Fruit fly (Drosophila melanogaster): ENCODE measurements around the gene Ref2.

Gene Ref2

dm6 chr2L:12612991-12613390 lies 33.2 kb downstream of the Ref2 start:
- no peak for TF ChIP-seq lola (GFP tag; optimal IDR thresholded peaks at IDR 0.05)
- TF ChIP-seq sv (GFP tag; optimal IDR thresholded peaks at IDR 0.05) = no peak
- TF ChIP-seq sage (GFP tag; optimal IDR thresholded peaks at IDR 0.05) = no peak
- no peak for TF ChIP-seq h (GFP tag; optimal IDR thresholded peaks at IDR 0.05)

- TF ChIP-seq Hr78 (GFP tag; optimal IDR thresholded peaks at IDR 0.05) = no peak
- no peak for TF ChIP-seq tai (GFP tag; optimal IDR thresholded peaks at IDR 0.05)
- TF ChIP-seq brk (GFP tag; optimal IDR thresholded peaks at IDR 0.05) = no peak
- TF ChIP-seq HLH106 (tag; optimal IDR thresholded peaks at IDR 0.05) = no peak
- no peak for TF ChIP-seq dmrt93B (GFP tag; optimal IDR thresholded peaks at IDR 0.05)
- TF ChIP-seq Jra (GFP tag; optimal IDR thresholded peaks at IDR 0.05) = no peak
- no peak for TF ChIP-seq GATAd (GFP tag; optimal IDR thresholded peaks at IDR 0.05)
- no peak for TF ChIP-seq dl (GFP tag; optimal IDR thresholded peaks at IDR 0.05; ENCODE audit: insufficient read depth in 1 of 2, partially characterized antibody in 2 of 2)
- no peak for TF ChIP-seq OdsH (GFP tag; optimal IDR thresholded peaks at IDR 0.05)
- TF ChIP-seq dsf (GFP tag; optimal IDR thresholded peaks at IDR 0.05; ENCODE audit: borderline replicate concordance) = no peak
- TF ChIP-seq Hr83 (GFP tag; optimal IDR thresholded peaks at IDR 0.05; ENCODE audit: poor library complexity, severe bottlenecking) = no peak
- no peak for TF ChIP-seq Vsx2 (GFP tag; optimal IDR thresholded peaks at IDR 0.05; ENCODE audit: partially characterized antibody)
- TF ChIP-seq br (GFP tag; optimal IDR thresholded peaks at IDR 0.05) = no peak
Observed at dm6 chr2L:12611690-12612089, 34.5 kb downstream of the Ref2 start.

- TF ChIP-seq fru (GFP tag; optimal IDR thresholded peaks at IDR 0.05) (no peak), woc (GFP tag; optimal IDR thresholded peaks at IDR 0.05) (no peak), Hr83 (GFP tag; optimal IDR thresholded peaks at IDR 0.05; ENCODE audit: poor library complexity, severe bottlenecking) (no peak), GATAd (GFP tag; optimal IDR thresholded peaks at IDR 0.05) (no peak), Dif (GFP tag; optimal IDR thresholded peaks at IDR 0.05; ENCODE audit: partially characterized antibody) (no peak), Abd-B (GFP tag; optimal IDR thresholded peaks at IDR 0.05) (no peak), br (GFP tag; optimal IDR thresholded peaks at IDR 0.05) (no peak), dl (GFP tag; optimal IDR thresholded peaks at IDR 0.05; ENCODE audit: insufficient read depth in 1 of 2, partially characterized antibody in 2 of 2) (no peak)
Observed at dm6 chr2L:12609855-12610436, 36.2 kb downstream of the Ref2 start.

- TF ChIP-seq HLH106 (tag; optimal IDR thresholded peaks at IDR 0.05) = no peak
- TF ChIP-seq Hr83 (GFP tag; optimal IDR thresholded peaks at IDR 0.05; ENCODE audit: poor library complexity, severe bottlenecking) = no peak
- TF ChIP-seq ey (GFP tag; optimal IDR thresholded peaks at IDR 0.05) = no peak
- TF ChIP-seq pan (optimal IDR thresholded peaks at IDR 0.05) = no peak
- TF ChIP-seq lola (GFP tag; optimal IDR thresholded peaks at IDR 0.05) = no peak
- no peak for TF ChIP-seq Hr78 (GFP tag; optimal IDR thresholded peaks at IDR 0.05)
- no peak for TF ChIP-seq brk (GFP tag; optimal IDR thresholded peaks at IDR 0.05)
- TF ChIP-seq Sp1 (GFP tag; optimal IDR thresholded peaks at IDR 0.05) = no peak
- no peak for TF ChIP-seq dl (GFP tag; optimal IDR thresholded peaks at IDR 0.05; ENCODE audit: insufficient read depth in 1 of 2, partially characterized antibody in 2 of 2)
- no peak for TF ChIP-seq h (GFP tag; optimal IDR thresholded peaks at IDR 0.05)
- TF ChIP-seq Hnf4 (GFP tag; optimal IDR thresholded peaks at IDR 0.05) = no peak
- no peak for TF ChIP-seq dmrt93B (GFP tag; optimal IDR thresholded peaks at IDR 0.05)
- TF ChIP-seq dsf (GFP tag; optimal IDR thresholded peaks at IDR 0.05; ENCODE audit: borderline replicate concordance) = no peak
- TF ChIP-seq br (GFP tag; optimal IDR thresholded peaks at IDR 0.05) = no peak
Observed at dm6 chr2L:12608790-12609189, 37.4 kb downstream of the Ref2 start.

- TF ChIP-seq sage (GFP tag; optimal IDR thresholded peaks at IDR 0.05) (no peak), woc (GFP tag; optimal IDR thresholded peaks at IDR 0.05) (no peak), Myc (optimal IDR thresholded peaks at IDR 0.05) (no peak), HLH106 (tag; optimal IDR thresholded peaks at IDR 0.05) (no peak), GATAd (GFP tag; optimal IDR thresholded peaks at IDR 0.05) (no peak), Hr78 (GFP tag; optimal IDR thresholded peaks at IDR 0.05) (no peak), Abd-B (GFP tag; optimal IDR thresholded peaks at IDR 0.05) (no peak)
Observed at dm6 chr2L:12604733-12605132, 41.4 kb downstream of the Ref2 start.

dm6 chr2L:12603379-12603778 lies 42.8 kb downstream of the Ref2 start:
- TF ChIP-seq dsf (GFP tag; optimal IDR thresholded peaks at IDR 0.05; ENCODE audit: borderline replicate concordance) (no peak), Dfd (GFP tag; optimal IDR thresholded peaks at IDR 0.05) (no peak), psq (GFP tag; optimal IDR thresholded peaks at IDR 0.05) (no peak), tai (GFP tag; optimal IDR thresholded peaks at IDR 0.05) (no peak), Mio (GFP tag; optimal IDR thresholded peaks at IDR 0.05) (no peak)
